Worm (Caenorhabditis elegans) whole organism, mixed stage, embryonic: ENCODE results near the gene chil-16.

Experiments
- bed-3 ChIP-seq: fragments of 200-800 bp; sonication (Bioruptor generic); optimal IDR thresholded peaks from 3 replicates; lab custom pipeline; 2018; ENCODE audit warnings: mild to moderate bottlenecking, missing genetic modification characterization, moderate library complexity, missing compliant biosample characterization
- blmp-1 ChIP-seq: fragments of 150-350 bp; optimal IDR thresholded peaks from 2 replicates; lab custom pipeline; 2014; ENCODE audit warnings: missing biosample characterization, missing genetic modification characterization
- ceh-39 ChIP-seq: fragments of 150-350 bp; optimal IDR thresholded peaks from 2 replicates; lab custom pipeline; 2014; ENCODE audit warnings: missing biosample characterization, missing genetic modification characterization
- ces-1 ChIP-seq: fragments of 150-350 bp; optimal IDR thresholded peaks from 2 replicates; lab custom pipeline; 2014; ENCODE audit warnings: missing biosample characterization, missing genetic modification reagents, missing genetic modification characterization
- elt-3 ChIP-seq: fragments of 150-350 bp; optimal IDR thresholded peaks from 2 replicates; lab custom pipeline; 2014; ENCODE audit warnings: missing biosample characterization, missing genetic modification characterization
- lsy-2 ChIP-seq: fragments of 150-350 bp; optimal IDR thresholded peaks from 2 replicates; lab custom pipeline; 2014; ENCODE audit warnings: missing biosample characterization, missing genetic modification characterization
- mab-5 ChIP-seq: fragments of 150-350 bp; optimal IDR thresholded peaks from 2 replicates; lab custom pipeline; 2014; ENCODE audit warnings: missing biosample characterization, missing genetic modification characterization
- nhr-28 ChIP-seq: fragments of 150-350 bp; optimal IDR thresholded peaks from 2 replicates; lab custom pipeline; 2014; ENCODE audit warnings: missing biosample characterization, missing genetic modification characterization
- nhr-76 ChIP-seq: sonication (generic microtip); optimal IDR thresholded peaks from 2 replicates; lab custom pipeline; 2017; ENCODE audit warnings: missing biosample characterization, missing genetic modification characterization
- pha-4 ChIP-seq: fragments of 150-350 bp; optimal IDR thresholded peaks from 2 replicates; lab custom pipeline; 2018; ENCODE audit warnings: missing biosample characterization, missing genetic modification reagents, missing genetic modification characterization
- snpc-4 ChIP-seq: fragments of 150-350 bp; optimal IDR thresholded peaks from 2 replicates; lab custom pipeline; 2014; ENCODE audit warnings: missing biosample characterization, missing genetic modification characterization
- sptf-1 ChIP-seq: sonication (generic microtip); optimal IDR thresholded peaks from 2 replicates; lab custom pipeline; 2017; ENCODE audit warnings: mild to moderate bottlenecking, missing genetic modification characterization, moderate library complexity, missing compliant biosample characterization
- ztf-11 ChIP-seq: fragments of 150-350 bp; optimal IDR thresholded peaks from 2 replicates; lab custom pipeline; 2014; ENCODE audit warnings: missing biosample characterization, missing genetic modification characterization

- no peak for TF ChIP-seq sptf-1 (tag; lab: Kevin White, UChicago)
- TF ChIP-seq snpc-4 (tag; lab: Kevin White, UChicago), result no peak
- no peak for TF ChIP-seq ces-1 (GFP tag; lab: Kevin White, UChicago)
- no peak for TF ChIP-seq ceh-39 (tag; lab: Kevin White, UChicago)
- no peak for TF ChIP-seq mab-5 (tag; lab: Kevin White, UChicago)
- no peak for TF ChIP-seq nhr-28
- no peak for TF ChIP-seq lsy-2 (tag; lab: Kevin White, UChicago)
- TF ChIP-seq bed-3 (GFP tag; lab: Kevin White, UChicago), result no peak
- no peak for TF ChIP-seq blmp-1 (tag; lab: Kevin White, UChicago)
- TF ChIP-seq nhr-76 (tag; lab: Kevin White, UChicago), result no peak
- no peak for TF ChIP-seq ztf-11 (tag; lab: Kevin White, UChicago)
- TF ChIP-seq pha-4 (tag; lab: Kevin White, UChicago), result no peak
- TF ChIP-seq elt-3, result no peak
Measured at ce11 chrII:9466095-9466494, 24.4 kb upstream of the chil-16 start, which contains the start of gene chil-22.
